Fruit fly (Drosophila melanogaster): ENCODE data around the gene Arglu1.
A peak's percentile ranks its signal among the peaks of the same experiment; 100 is the strongest.

Gene Arglu1

DNA sequence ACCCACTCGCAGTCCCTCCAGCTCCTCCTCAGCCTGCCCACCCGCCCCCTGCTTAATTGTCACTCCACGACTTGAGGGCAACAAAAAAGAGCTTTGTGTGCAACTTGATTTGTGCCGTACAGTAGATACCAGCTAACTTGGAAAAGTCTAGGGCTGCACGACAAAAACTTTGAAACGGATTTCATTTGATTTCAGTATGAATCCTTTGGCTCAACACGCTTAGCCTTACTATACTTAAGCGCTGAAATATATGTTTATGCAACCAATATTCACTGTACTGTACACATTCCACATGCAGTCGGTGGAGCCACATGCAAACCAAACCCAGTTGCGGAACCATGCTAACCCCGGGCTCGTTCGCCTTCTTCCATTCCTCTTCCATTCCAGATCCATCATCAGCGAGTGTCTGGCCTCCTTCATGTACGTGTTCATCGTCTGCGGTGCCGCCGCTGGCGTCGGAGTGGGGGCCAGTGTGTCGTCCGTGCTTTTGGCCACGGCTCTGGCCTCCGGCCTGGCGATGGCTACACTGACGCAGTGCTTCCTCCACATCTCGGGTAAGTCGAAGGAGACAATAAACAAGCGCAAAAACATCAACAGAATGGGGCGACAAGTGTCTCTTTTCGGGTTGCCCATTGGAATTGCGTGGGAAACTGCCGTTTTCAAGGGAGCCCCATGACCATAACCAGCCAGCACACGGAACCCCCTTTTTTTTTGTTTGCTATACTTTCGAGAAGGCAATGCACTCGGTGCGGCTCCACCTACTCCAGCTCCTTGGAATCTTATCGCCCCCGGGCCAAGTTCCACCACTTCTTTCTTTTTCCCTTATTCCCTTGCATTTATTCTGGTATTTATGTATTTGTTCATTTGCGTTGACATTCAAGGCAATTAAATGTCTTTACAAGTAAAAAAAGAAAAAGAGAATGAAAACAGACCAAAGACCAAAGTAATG lies 48.7 kb upstream of the Arglu1 start (continued):
- no peak for TF ChIP-seq chm (GFP tag; IDR thresholded peaks at IDR 0.05)
- no peak for TF ChIP-seq NC2α (GFP tag; optimal IDR thresholded peaks at IDR 0.05)
- TF ChIP-seq Drgx (GFP tag; IDR thresholded peaks at IDR 0.05) = peak; percentile 94
- TF ChIP-seq dati (GFP tag; IDR thresholded peaks at IDR 0.05) = 0 out of 2 replicates have a peak, but pooled peaks have one; percentile 30
- no peak for TF ChIP-seq CkIIα-i1 (GFP tag; IDR thresholded peaks at IDR 0.05)
- TF ChIP-seq tin (GFP tag; optimal IDR thresholded peaks at IDR 0.05) = peak; percentile 39
- no peak for TF ChIP-seq cas (GFP tag; IDR thresholded peaks at IDR 0.05)
- TF ChIP-seq crp (GFP tag; optimal IDR thresholded peaks at IDR 0.05) = no peak
- TF ChIP-seq org-1 (GFP tag; optimal IDR thresholded peaks at IDR 0.05) = peak; percentile 37
- TF ChIP-seq Chrac-16 (GFP tag; optimal IDR thresholded peaks at IDR 0.05) = peak; percentile 41
- TF ChIP-seq CG17361 (GFP tag; IDR thresholded peaks at IDR 0.05) = peak; percentile 62; the same call in 2 of the 3 replicates
- TF ChIP-seq MESR4 (GFP tag; optimal IDR thresholded peaks at IDR 0.05) = no peak
- TF ChIP-seq HHEX (GFP tag; optimal IDR thresholded peaks at IDR 0.05) = peak; percentile 13
- no peak for TF ChIP-seq CG4854 (GFP tag; optimal IDR thresholded peaks at IDR 0.05)
- TF ChIP-seq CG33213 (GFP tag; optimal IDR thresholded peaks at IDR 0.05) = no peak
- no peak for TF ChIP-seq CG8765 (GFP tag; IDR thresholded peaks at IDR 0.05)
- peak; percentile 28 for TF ChIP-seq CG17385 (GFP tag; optimal IDR thresholded peaks at IDR 0.05)
- TF ChIP-seq Scr (GFP tag; IDR thresholded peaks at IDR 0.05; ENCODE audit: partially characterized antibody) = no peak
- TF ChIP-seq caup (GFP tag; optimal IDR thresholded peaks at IDR 0.05; ENCODE audit: severe bottlenecking) = no peak
- no peak for TF ChIP-seq CG11695 (GFP tag; IDR thresholded peaks at IDR 0.05)
- TF ChIP-seq chif (GFP tag; optimal IDR thresholded peaks at IDR 0.05) = peak; percentile 11 to 31
- no peak for TF ChIP-seq Tbp (GFP tag; optimal IDR thresholded peaks at IDR 0.05)
- no peak for TF ChIP-seq slou (GFP tag; optimal IDR thresholded peaks at IDR 0.05)
- TF ChIP-seq sr (GFP tag; IDR thresholded peaks at IDR 0.05) = 0 out of 3 replicates have a peak, but pooled peaks have one; percentile 33
- no peak for TF ChIP-seq CG6254 (GFP tag; optimal IDR thresholded peaks at IDR 0.05)
- no peak for TF ChIP-seq ham (GFP tag; IDR thresholded peaks at IDR 0.05)
- peak; percentile 8 for TF ChIP-seq CG30403 (GFP tag; optimal IDR thresholded peaks at IDR 0.05)
- peak; percentile 82 for TF ChIP-seq sisA (GFP tag; IDR thresholded peaks at IDR 0.05)
- no peak for TF ChIP-seq vnd (GFP tag; IDR thresholded peaks at IDR 0.05; ENCODE audit: partially characterized antibody)
- TF ChIP-seq CG5245 (GFP tag; optimal IDR thresholded peaks at IDR 0.05) = peak; percentile 49
- no peak for TF ChIP-seq nerfin-2 (GFP tag; IDR thresholded peaks at IDR 0.05; ENCODE audit: partially characterized antibody)
- peak; percentile 34 for TF ChIP-seq wor (GFP tag; IDR thresholded peaks at IDR 0.05)
- peak; percentile 32 for TF ChIP-seq dmrt11E (tag; optimal IDR thresholded peaks at IDR 0.05)
- no peak for TF ChIP-seq CG1792 (GFP tag; optimal IDR thresholded peaks at IDR 0.05)
- TF ChIP-seq unc-4 (GFP tag; IDR thresholded peaks at IDR 0.05; ENCODE audit: partially characterized antibody) = no peak
- TF ChIP-seq rib (GFP tag; IDR thresholded peaks at IDR 0.05) = no peak
- no peak for TF ChIP-seq Atf3 (GFP tag; optimal IDR thresholded peaks at IDR 0.05)
- no peak for TF ChIP-seq klu (GFP tag; IDR thresholded peaks at IDR 0.05)
- TF ChIP-seq CG18599 (GFP tag; optimal IDR thresholded peaks at IDR 0.05) = peak; percentile 29
- peak; percentile 50 for TF ChIP-seq unpg (GFP tag; optimal IDR thresholded peaks at IDR 0.05)
- TF ChIP-seq bigmax (GFP tag; optimal IDR thresholded peaks at IDR 0.05) = no peak
- no peak for TF ChIP-seq salm (tag; optimal IDR thresholded peaks at IDR 0.05)
- TF ChIP-seq D19B (GFP tag; optimal IDR thresholded peaks at IDR 0.05) = no peak
- TF ChIP-seq nerfin-1 (tag; optimal IDR thresholded peaks at IDR 0.05) = peak; percentile 42
- no peak for TF ChIP-seq Atf6 (GFP tag; IDR thresholded peaks at IDR 0.05)
- TF ChIP-seq otp (GFP tag; IDR thresholded peaks at IDR 0.05) = peak; percentile 70; the same call in 2 of the 3 replicates
- no peak for TF ChIP-seq NK7.1 (GFP tag; optimal IDR thresholded peaks at IDR 0.05)
- TF ChIP-seq CG18619 (GFP tag; optimal IDR thresholded peaks at IDR 0.05) = no peak
- TF ChIP-seq NfI (GFP tag; optimal IDR thresholded peaks at IDR 0.05) = peak; percentile 47
